Worm (Caenorhabditis elegans) whole organism, late embryonic: ENCODE results near the gene srx-113.

Experiments used
- C08G9.2 ChIP-seq: sonication (generic microtip); optimal IDR thresholded peaks from 2 replicates; lab custom pipeline; 2016; ENCODE audit warnings: mild to moderate bottlenecking, missing genetic modification characterization, moderate library complexity, missing compliant biosample characterization
- ahr-1 ChIP-seq: sonication (generic microtip); optimal IDR thresholded peaks from 2 replicates; lab custom pipeline; 2016; ENCODE audit warnings: missing genetic modification characterization, missing compliant biosample characterization
- ceh-14 ChIP-seq: sonication (generic microtip); optimal IDR thresholded peaks from 2 replicates; lab custom pipeline; 2016; ENCODE audit warnings: missing genotype, missing genetic modification characterization, missing compliant biosample characterization
- ceh-19 ChIP-seq: fragments of 200-800 bp; sonication (Bioruptor generic); optimal IDR thresholded peaks from 2 replicates; lab custom pipeline; 2018; ENCODE audit warnings: mild to moderate bottlenecking, missing genetic modification characterization, missing compliant biosample characterization
- ceh-30 ChIP-seq: fragments of 150-350 bp; optimal IDR thresholded peaks from 2 replicates; lab custom pipeline; 2014; ENCODE audit warnings: missing biosample characterization, missing genetic modification characterization
- ceh-48 ChIP-seq: sonication (generic microtip); optimal IDR thresholded peaks from 2 replicates; lab custom pipeline; 2016; ENCODE audit warnings: missing genetic modification characterization, inconsistent platforms, missing compliant biosample characterization
- ceh-6 ChIP-seq: fragments of 200-800 bp; sonication (Bioruptor generic); optimal IDR thresholded peaks from 2 replicates; lab custom pipeline; 2018; ENCODE audit warnings: mild to moderate bottlenecking, missing genetic modification characterization, missing compliant biosample characterization
- ceh-9 ChIP-seq: sonication (generic microtip); optimal IDR thresholded peaks from 2 replicates; lab custom pipeline; 2016; ENCODE audit warnings: mild to moderate bottlenecking, missing genetic modification characterization, inconsistent platforms, missing compliant biosample characterization
- elt-2 ChIP-seq: sonication (generic microtip); optimal IDR thresholded peaks from 2 replicates; lab custom pipeline; 2016; ENCODE audit warnings: missing genetic modification reagents, missing genetic modification characterization, missing compliant biosample characterization
- elt-4 ChIP-seq: sonication (generic microtip); optimal IDR thresholded peaks from 2 replicates; lab custom pipeline; 2016; ENCODE audit warnings: missing genetic modification characterization, missing compliant biosample characterization
- ets-4 ChIP-seq: sonication (generic microtip); optimal IDR thresholded peaks from 2 replicates; lab custom pipeline; 2016; ENCODE audit warnings: missing genetic modification characterization, missing compliant biosample characterization
- fax-1 ChIP-seq: sonication (generic microtip); optimal IDR thresholded peaks from 2 replicates; lab custom pipeline; 2016; ENCODE audit warnings: missing genotype, missing genetic modification characterization, missing compliant biosample characterization
- fkh-10 ChIP-seq: fragments of 150-350 bp; optimal IDR thresholded peaks from 2 replicates; lab custom pipeline; 2014; ENCODE audit warnings: missing biosample characterization, missing genetic modification reagents, missing genetic modification characterization
- gmeb-2 ChIP-seq: sonication (generic microtip); optimal IDR thresholded peaks from 2 replicates; lab custom pipeline; 2016; ENCODE audit warnings: missing genetic modification characterization, inconsistent platforms, missing compliant biosample characterization
- hlh-30 ChIP-seq: sonication (generic microtip); optimal IDR thresholded peaks from 2 replicates; lab custom pipeline; 2017; ENCODE audit warnings: antibody characterized with exemption, missing genetic modification characterization, missing compliant biosample characterization; ENCODE audit not compliant: insufficient read depth
- hlh-6 ChIP-seq: sonication (generic microtip); optimal IDR thresholded peaks from 2 replicates; lab custom pipeline; 2016; ENCODE audit warnings: missing genotype, missing genetic modification characterization, missing compliant biosample characterization
- hlh-8 ChIP-seq: sonication (generic microtip); optimal IDR thresholded peaks from 2 replicates; lab custom pipeline; 2016; ENCODE audit warnings: missing genotype, missing genetic modification characterization, missing compliant biosample characterization
- lim-6 ChIP-seq: sonication (generic microtip); optimal IDR thresholded peaks from 2 replicates; lab custom pipeline; 2016; ENCODE audit warnings: missing genetic modification characterization, missing compliant biosample characterization
- lin-11 ChIP-seq: fragments of 200-800 bp; sonication (Bioruptor generic); optimal IDR thresholded peaks from 2 replicates; lab custom pipeline; 2018; ENCODE audit warnings: mild to moderate bottlenecking, missing genetic modification characterization, missing compliant biosample characterization
- mec-3 ChIP-seq: sonication (generic microtip); optimal IDR thresholded peaks from 2 replicates; lab custom pipeline; 2016; ENCODE audit warnings: borderline replicate concordance, missing genetic modification characterization, missing compliant biosample characterization
- nfya-1 ChIP-seq: sonication (generic microtip); optimal IDR thresholded peaks from 2 replicates; lab custom pipeline; 2017; ENCODE audit warnings: missing genetic modification characterization, mild to moderate bottlenecking, missing compliant biosample characterization, antibody characterized with exemption, moderate library complexity
- npax-4 ChIP-seq: sonication (generic microtip); optimal IDR thresholded peaks from 2 replicates; lab custom pipeline; 2016; ENCODE audit warnings: missing genetic modification characterization, missing compliant biosample characterization
- rnt-1 ChIP-seq: sonication (generic microtip); optimal IDR thresholded peaks from 2 replicates; lab custom pipeline; 2016; ENCODE audit warnings: missing genetic modification characterization, missing compliant biosample characterization
- sox-4 ChIP-seq: sonication (generic microtip); optimal IDR thresholded peaks from 2 replicates; lab custom pipeline; 2017; ENCODE audit warnings: mild to moderate bottlenecking, missing genetic modification characterization, inconsistent platforms, missing compliant biosample characterization
- tbx-2 ChIP-seq: sonication (generic microtip); optimal IDR thresholded peaks from 2 replicates; lab custom pipeline; 2016; ENCODE audit warnings: missing genetic modification characterization, missing compliant biosample characterization
- tbx-7 ChIP-seq: sonication (generic microtip); optimal IDR thresholded peaks from 2 replicates; lab custom pipeline; 2016; ENCODE audit warnings: missing genotype, missing genetic modification characterization, missing compliant biosample characterization
- ttx-3 ChIP-seq: sonication (generic microtip); optimal IDR thresholded peaks from 2 replicates; lab custom pipeline; 2016; ENCODE audit warnings: missing genetic modification reagents, missing genetic modification characterization, missing compliant biosample characterization
- unc-3 ChIP-seq, 2 experiments: fragments of 200-800 bp in 1 of 2; sonication (Bioruptor generic) in 1 of 2; sonication (generic microtip) in 1 of 2; conservative IDR thresholded peaks in 1 of 2; optimal IDR thresholded peaks in 1 of 2; 2 replicates each; pipeline versions ENCODE4 v1.3.6 to Lab custom; 2016 to 2022; ENCODE audit warnings: missing compliant biosample characterization in 2 of 2, missing genetic modification characterization in 2 of 2, missing genetic modification reagents in 1 of 2
- unc-86 ChIP-seq: sonication (generic microtip); optimal IDR thresholded peaks from 2 replicates; lab custom pipeline; 2016; ENCODE audit warnings: missing genetic modification characterization, missing compliant biosample characterization
- zip-5 ChIP-seq: sonication (generic microtip); optimal IDR thresholded peaks from 2 replicates; lab custom pipeline; 2016; ENCODE audit warnings: missing genetic modification characterization, missing compliant biosample characterization

Gene srx-113

DNA sequence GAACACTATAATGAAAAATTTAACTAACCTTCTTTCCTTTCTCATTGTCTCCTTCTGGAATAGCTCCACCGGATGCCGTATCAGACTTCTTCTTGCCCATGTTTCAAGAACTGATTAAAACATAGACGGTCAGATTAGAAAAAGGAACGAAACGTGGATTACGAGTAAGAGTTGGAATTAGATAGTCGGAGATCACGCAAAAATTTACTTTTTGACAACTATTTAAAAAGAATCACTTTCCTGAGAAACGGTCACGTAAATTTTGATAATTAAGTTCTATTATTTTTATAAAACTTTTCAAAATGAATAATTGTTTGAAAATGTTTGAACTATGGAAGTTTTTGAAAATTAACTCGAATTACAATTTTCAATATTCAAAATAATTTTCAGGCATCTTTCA is 19.8 kb downstream of the srx-113 start, which contains the start of gene cyc-2.2:
cyc-2.2 (minus strand) TSS at position 101 of the 400 bp plus-strand sequence.
- TF ChIP-seq hlh-30 (tag; lab: Kevin White, UChicago) = no peak
- no peak for TF ChIP-seq fax-1 (tag; lab: Kevin White, UChicago)

DNA sequence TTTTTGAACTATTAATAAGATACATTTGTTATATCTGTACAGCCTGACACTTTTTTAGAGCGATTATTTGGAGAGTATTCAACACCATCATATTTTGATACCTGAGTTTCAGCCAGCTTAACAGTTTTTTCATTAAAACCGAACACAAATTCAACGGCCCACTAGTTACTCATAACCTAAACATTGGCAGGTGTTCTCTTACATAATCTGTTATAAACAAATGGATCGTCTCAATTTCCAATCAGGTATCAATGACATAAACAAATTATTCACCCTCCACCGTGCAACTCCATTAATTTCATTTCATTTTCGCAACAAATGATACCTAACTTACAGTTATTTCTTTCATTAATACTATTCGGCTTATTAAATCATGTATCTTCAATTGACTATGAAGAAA is 20.9 kb downstream of the srx-113 start, which contains the start of gene cubn-1:
cubn-1 (plus strand) TSS at position 301 of the 400 bp plus-strand sequence.
- TF ChIP-seq ceh-9 (tag; lab: Kevin White, UChicago) = no peak
- TF ChIP-seq, all 69 proteins: peak for 0

DNA sequence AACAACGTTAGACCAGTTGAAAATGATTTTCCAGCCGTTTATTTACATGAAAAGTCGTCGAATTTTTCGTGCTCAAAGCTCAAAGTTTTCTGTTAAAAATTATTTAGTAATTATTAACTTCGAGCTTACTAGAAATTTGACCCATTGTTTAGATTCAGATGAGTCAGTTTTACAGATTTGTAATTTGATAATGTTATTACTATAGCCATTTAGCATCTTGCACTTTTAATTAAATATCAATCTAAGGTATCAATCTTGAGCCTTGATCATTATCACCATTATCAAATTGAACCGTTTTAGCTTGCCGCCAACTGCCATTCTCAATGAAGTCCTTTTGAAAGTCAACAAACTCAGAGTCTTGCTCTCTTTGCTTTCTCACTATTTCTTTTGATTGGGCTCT is 22.4 kb downstream of the srx-113 start, which contains the start of gene ZC116.1:
ZC116.1 (plus strand) TSS at position 301 of the 400 bp plus-strand sequence.
- TF ChIP-seq gmeb-2 = no peak

DNA sequence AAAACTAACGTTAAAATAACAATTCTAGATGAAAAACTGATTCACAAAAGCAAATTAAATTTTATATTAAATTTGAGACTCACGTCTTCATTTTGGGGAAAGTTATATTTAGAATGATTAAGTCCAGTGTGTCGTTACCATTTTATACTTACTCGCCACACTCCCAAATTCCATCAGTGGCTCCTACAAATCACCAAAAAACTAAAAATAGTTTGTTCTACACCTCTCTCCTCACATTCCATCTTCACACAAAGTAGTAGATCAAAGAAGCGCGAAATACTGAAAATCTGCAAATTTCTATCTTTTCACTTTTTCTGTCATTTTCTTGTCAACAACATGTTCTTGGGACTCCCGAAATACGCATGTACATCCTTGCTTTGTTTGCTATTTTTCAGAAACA is 23.1 kb downstream of the srx-113 start, which contains the start of gene ZC116.5:
ZC116.5 (minus strand) TSS at position 101 of the 400 bp plus-strand sequence.
- no peak for TF ChIP-seq ceh-48 (tag; lab: Kevin White, UChicago)
- no peak for TF ChIP-seq sox-4 (tag; lab: Kevin White, UChicago)
- no peak for TF ChIP-seq ets-4 (tag; lab: Kevin White, UChicago)

DNA sequence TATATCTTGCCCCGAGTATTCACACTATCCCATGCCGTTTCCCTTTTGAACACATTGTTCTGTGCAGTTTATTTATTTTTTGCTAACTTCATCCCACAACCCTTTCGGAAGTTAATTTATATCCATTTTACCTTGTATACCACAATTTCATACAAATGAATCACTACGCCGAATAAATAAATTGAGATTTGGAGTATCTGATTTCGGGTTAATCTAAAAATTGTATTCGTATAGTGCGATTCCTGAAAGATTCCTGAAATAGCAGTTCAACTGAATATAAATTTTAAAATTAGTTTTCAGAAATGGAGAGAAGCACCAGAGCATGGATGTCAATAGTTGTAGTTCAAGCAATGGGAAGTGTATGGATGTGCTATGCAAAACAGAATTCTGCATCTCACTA is 24.8 kb downstream of the srx-113 start, which contains the start of gene erg-28:
erg-28 (plus strand) TSS at position 301 of the 400 bp plus-strand sequence.
- TF ChIP-seq ceh-30 (tag; lab: Kevin White, UChicago) = no peak
- TF ChIP-seq lim-6 (tag; lab: Kevin White, UChicago) = no peak
- no peak for TF ChIP-seq ceh-9 (tag; lab: Kevin White, UChicago)
- TF ChIP-seq unc-86 (tag; lab: Kevin White, UChicago) = no peak
- no peak for TF ChIP-seq ceh-6 (GFP tag; lab: Kevin White, UChicago)
- TF ChIP-seq elt-4 (tag; lab: Kevin White, UChicago) = no peak
- no peak for TF ChIP-seq C08G9.2
- no peak for TF ChIP-seq tbx-7 (tag; lab: Kevin White, UChicago)
- no peak for TF ChIP-seq hlh-6 (tag; lab: Kevin White, UChicago)
- TF ChIP-seq mec-3 = no peak
- TF ChIP-seq zip-5 = no peak
- no peak for TF ChIP-seq unc-3 (GFP tag; conservative IDR thresholded peaks at IDR 0.05; lab: Robert Waterston, UW)
- TF ChIP-seq unc-3 (tag; optimal IDR thresholded peaks at IDR 0.05; lab: Kevin White, UChicago) = no peak
- no peak for TF ChIP-seq ets-4 (tag; lab: Kevin White, UChicago)
- TF ChIP-seq, all 69 proteins: peak for 0

DNA sequence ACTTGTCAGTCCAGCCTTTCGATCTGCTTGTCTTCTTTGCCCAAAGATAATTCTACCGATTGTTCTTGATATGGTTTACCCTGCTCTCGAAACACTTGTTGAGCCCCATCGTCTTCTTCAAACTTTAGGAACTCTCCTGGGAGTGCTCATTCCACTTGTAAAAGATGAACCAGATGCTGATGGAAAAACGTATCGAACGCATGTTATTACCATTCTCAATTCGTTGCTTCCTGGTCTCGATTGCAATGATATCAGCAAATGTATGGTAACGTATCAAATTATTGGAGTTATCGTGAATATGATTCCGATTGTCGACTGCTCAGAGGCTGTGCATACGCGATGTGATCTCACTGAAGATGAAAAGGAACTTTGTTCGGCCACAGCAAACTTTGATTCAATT is 30.1 kb downstream of the srx-113 start:
- TF ChIP-seq ceh-14 (tag; lab: Kevin White, UChicago) (no peak), lin-11 (no peak), ceh-30 (tag; lab: Kevin White, UChicago) (no peak), rnt-1 (tag; lab: Kevin White, UChicago) (no peak), ceh-19 (GFP tag; lab: Kevin White, UChicago) (no peak), npax-4 (no peak), ceh-6 (GFP tag; lab: Kevin White, UChicago) (no peak), hlh-8 (tag; lab: Kevin White, UChicago) (no peak), fax-1 (tag; lab: Kevin White, UChicago) (no peak), unc-86 (tag; lab: Kevin White, UChicago) (no peak), tbx-2 (tag; lab: Kevin White, UChicago) (no peak), lim-6 (tag; lab: Kevin White, UChicago) (no peak), ahr-1 (tag; lab: Kevin White, UChicago) (no peak), nfya-1 (tag; lab: Kevin White, UChicago) (no peak), mec-3 (no peak), ttx-3 (tag; lab: Kevin White, UChicago) (no peak), fkh-10 (GFP tag; lab: Kevin White, UChicago) (no peak), elt-2 (tag; lab: Kevin White, UChicago) (no peak)
